Comparison of ENCODE assay signal across 5 worm cellular contexts in genomic region chrIV:5706603-5707002, ce11.
TF ChIP-seq lines count a peak whose summit lies in the region.

No protein-coding gene starts in this region.

TF ChIP-seq in whole organism, L1 larva, 84 proteins besides CTCF, POLR2A, EP300 and RAD21:
- TF ChIP-seq snu-23 (GFP tag; optimal IDR thresholded peaks at IDR 0.05; lab: Kevin White, UChicago) (peak; percentile 27), blmp-1 (tag; optimal IDR thresholded peaks at IDR 0.05; lab: Kevin White, UChicago) (peak; percentile 79), nhr-11 (tag; optimal IDR thresholded peaks at IDR 0.05; lab: Kevin White, UChicago) (no peak), elt-3 (tag; optimal IDR thresholded peaks at IDR 0.05; lab: Kevin White, UChicago) (peak in 1 of 6 experiments; percentile 59), nhr-85 (tag; lab: Kevin White, UChicago) (peak; percentile 46), hlh-17 (GFP tag; optimal IDR thresholded peaks at IDR 0.05; lab: Kevin White, UChicago; ENCODE audit: borderline replicate concordance) (no peak), ets-5 (GFP tag; IDR thresholded peaks at IDR 0.05; lab: Robert Waterston, UW) (no peak), mep-1 (tag; optimal IDR thresholded peaks at IDR 0.05; lab: Kevin White, UChicago) (peak; percentile 3)

TF ChIP-seq in whole organism, L2 larva, 48 proteins besides CTCF, POLR2A, EP300 and RAD21:
- TF ChIP-seq nhr-129 (tag; optimal IDR thresholded peaks at IDR 0.05; lab: Kevin White, UChicago) (no peak), unc-62 (GFP tag; optimal IDR thresholded peaks at IDR 0.05; lab: Kevin White, UChicago) (no peak), ztf-4 (tag; optimal IDR thresholded peaks at IDR 0.05; lab: Kevin White, UChicago) (no peak), nhr-21 (tag; optimal IDR thresholded peaks at IDR 0.05; lab: Kevin White, UChicago) (peak; percentile 69), nhr-25 (tag; optimal IDR thresholded peaks at IDR 0.05; lab: Kevin White, UChicago) (peak; percentile 56), C34F6.9 (tag; optimal IDR thresholded peaks at IDR 0.05; lab: Kevin White, UChicago) (no peak), blmp-1 (tag; optimal IDR thresholded peaks at IDR 0.05; lab: Kevin White, UChicago; ENCODE audit: insufficient read depth) (peak; percentile 63), unc-55 (GFP tag; optimal IDR thresholded peaks at IDR 0.05; lab: Kevin White, UChicago) (no peak)
TF ChIP-seq in whole organism, L2 larva: peak in this region for 3.

TF ChIP-seq in whole organism, L3 larva, 47 proteins besides CTCF, POLR2A, EP300 and RAD21:
- TF ChIP-seq sea-2 (GFP tag; optimal IDR thresholded peaks at IDR 0.05; lab: Kevin White, UChicago) (no peak), nhr-25 (tag; optimal IDR thresholded peaks at IDR 0.05; lab: Kevin White, UChicago) (peak; percentile 64), ztf-4 (tag; optimal IDR thresholded peaks at IDR 0.05; lab: Kevin White, UChicago) (no peak), lin-15B (tag; optimal IDR thresholded peaks at IDR 0.05; lab: Kevin White, UChicago) (no peak), lsy-12 (tag; optimal IDR thresholded peaks at IDR 0.05; lab: Kevin White, UChicago) (no peak), nhr-23 (tag; optimal IDR thresholded peaks at IDR 0.05; lab: Kevin White, UChicago) (peak; percentile 16), lin-39 (tag; optimal IDR thresholded peaks at IDR 0.05; lab: Kevin White, UChicago) (no peak), nhr-43 (tag; optimal IDR thresholded peaks at IDR 0.05; lab: Kevin White, UChicago; ENCODE audit: poor library complexity, severe bottlenecking) (peak; percentile 53)

TF ChIP-seq in whole organism, L4 larva, 104 proteins besides CTCF, POLR2A, EP300 and RAD21:
- TF ChIP-seq set-16 (GFP tag; IDR thresholded peaks at IDR 0.05; lab: Robert Waterston, UW), result no peak; the same call in 1 of the 2 replicates
- no peak for TF ChIP-seq nhr-6 (tag; optimal IDR thresholded peaks at IDR 0.05; lab: Kevin White, UChicago)
- no peak for TF ChIP-seq Y5F2A.4 (GFP tag; optimal IDR thresholded peaks at IDR 0.05; lab: Kevin White, UChicago)
- no peak for TF ChIP-seq nhr-10 (tag; optimal IDR thresholded peaks at IDR 0.05; lab: Kevin White, UChicago)
- TF ChIP-seq lim-7 (GFP tag; IDR thresholded peaks at IDR 0.05; lab: Robert Waterston, UW), result no peak
- peak; percentile 64 for TF ChIP-seq nhr-25 (tag; optimal IDR thresholded peaks at IDR 0.05; lab: Kevin White, UChicago; ENCODE audit: borderline replicate concordance, insufficient read depth)
- no peak for TF ChIP-seq spr-3 (GFP tag; optimal IDR thresholded peaks at IDR 0.05; lab: Kevin White, UChicago)
- TF ChIP-seq dmd-8 (GFP tag; IDR thresholded peaks at IDR 0.05; lab: Robert Waterston, UW), result no peak
- TF ChIP-seq mxl-3 (GFP tag; optimal IDR thresholded peaks at IDR 0.05; lab: Kevin White, UChicago), result peak; percentile 82
- no peak for TF ChIP-seq ama-1 (optimal IDR thresholded peaks at IDR 0.05; lab: Kevin White, UChicago)
- peak; percentile 3 to 8 for TF ChIP-seq mdl-1 (tag; optimal IDR thresholded peaks at IDR 0.05; lab: Kevin White, UChicago)
- TF ChIP-seq lin-13 (GFP tag; optimal IDR thresholded peaks at IDR 0.05; lab: Kevin White, UChicago), result no peak
- TF ChIP-seq ZK337.2 (GFP tag; IDR thresholded peaks at IDR 0.05; lab: Robert Waterston, UW), result no peak
- no peak for TF ChIP-seq ceh-28 (tag; optimal IDR thresholded peaks at IDR 0.05; lab: Kevin White, UChicago)
- no peak for TF ChIP-seq mep-1 (tag; optimal IDR thresholded peaks at IDR 0.05; lab: Kevin White, UChicago)
- no peak for TF ChIP-seq hmg-1.1 (GFP tag; IDR thresholded peaks at IDR 0.05; lab: Robert Waterston, UW)
- peak; percentile 41; the same call in 1 of the 2 replicates for TF ChIP-seq lin-29 (GFP tag; IDR thresholded peaks at IDR 0.05; lab: Robert Waterston, UW)
- no peak for TF ChIP-seq nhr-111 (GFP tag; optimal IDR thresholded peaks at IDR 0.05; lab: Kevin White, UChicago)
- no peak for TF ChIP-seq ceh-62 (tag; optimal IDR thresholded peaks at IDR 0.05; lab: Kevin White, UChicago)
- TF ChIP-seq dve-1 (tag; optimal IDR thresholded peaks at IDR 0.05; lab: Kevin White, UChicago; ENCODE audit: insufficient read depth), result no peak
- no peak for TF ChIP-seq attf-4 (tag; optimal IDR thresholded peaks at IDR 0.05; lab: Kevin White, UChicago)
- no peak for TF ChIP-seq nhr-77 (tag; optimal IDR thresholded peaks at IDR 0.05; lab: Kevin White, UChicago)
- TF ChIP-seq F49E8.2 (tag; optimal IDR thresholded peaks at IDR 0.05; lab: Kevin White, UChicago; ENCODE audit: borderline replicate concordance), result no peak
- TF ChIP-seq dmd-9 (GFP tag; IDR thresholded peaks at IDR 0.05; lab: Robert Waterston, UW), result no peak
- TF ChIP-seq hif-1 (tag; optimal IDR thresholded peaks at IDR 0.05; lab: Kevin White, UChicago), result no peak
- TF ChIP-seq unc-62 (GFP tag; optimal IDR thresholded peaks at IDR 0.05 in 1 of 2; lab: Kevin White, UChicago), result peak in 1 of 2 experiments; percentile 46
- TF ChIP-seq unc-62 (tag; optimal IDR thresholded peaks at IDR 0.05; lab: Kevin White, UChicago), result no peak
- no peak for TF ChIP-seq sdz-12 (GFP tag; optimal IDR thresholded peaks at IDR 0.05; lab: Kevin White, UChicago)

TF ChIP-seq in whole organism, mixed stage, embryonic, 35 proteins besides CTCF, POLR2A, EP300 and RAD21:
- TF ChIP-seq ces-1 (GFP tag; optimal IDR thresholded peaks at IDR 0.05; lab: Kevin White, UChicago) (no peak), elt-1 (tag; optimal IDR thresholded peaks at IDR 0.05; lab: Kevin White, UChicago; ENCODE audit: borderline replicate concordance, insufficient read depth) (peak; percentile 15)

Comparison
In these comparisons a context has a peak if more than half of its experiments do, and no peak if none do; other contexts are left out.
1. Of the 29 proteins assayed by ChIP-seq in both whole organism, L4 larva and whole organism, L1 larva: peak only in whole organism, L4 larva: mdl-1; only in whole organism, L1 larva: mep-1; in both: none; in neither: 26; mixed calls (peak in some experiments, not most) for 1.